Worm (Caenorhabditis elegans) whole organism, late embryonic: ENCODE data around the gene C04E6.13.

Experiments
- C08G9.2 ChIP-seq: sonication (generic microtip); optimal IDR thresholded peaks from 2 replicates; lab custom pipeline; 2016; ENCODE audit warnings: mild to moderate bottlenecking, missing genetic modification characterization, moderate library complexity, missing compliant biosample characterization
- C38D4.7 ChIP-seq: fragments of 200-800 bp; sonication (Bioruptor generic); optimal IDR thresholded peaks from 2 replicates; lab custom pipeline; 2018; ENCODE audit warnings: mild to moderate bottlenecking, missing genetic modification characterization, moderate library complexity, missing compliant biosample characterization
- K09A11.1 ChIP-seq: sonication (generic microtip); optimal IDR thresholded peaks from 2 replicates; lab custom pipeline; 2017; ENCODE audit warnings: antibody characterized with exemption, mild to moderate bottlenecking, missing genetic modification characterization, missing compliant biosample characterization; ENCODE audit not compliant: insufficient read depth
- T23F11.4 ChIP-seq: fragments of 200-800 bp; sonication (Bioruptor generic); optimal IDR thresholded peaks from 2 replicates; lab custom pipeline; 2018; ENCODE audit warnings: mild to moderate bottlenecking, missing genetic modification characterization, missing compliant biosample characterization
- Y22D7AL.16 ChIP-seq: sonication (generic microtip); optimal IDR thresholded peaks from 2 replicates; lab custom pipeline; 2016; ENCODE audit warnings: missing genetic modification characterization, missing compliant biosample characterization
- ama-1 ChIP-seq: fragments of 150-350 bp; optimal IDR thresholded peaks from 2 replicates; lab custom pipeline; 2014
- ceh-14 ChIP-seq: sonication (generic microtip); optimal IDR thresholded peaks from 2 replicates; lab custom pipeline; 2016; ENCODE audit warnings: missing genotype, missing genetic modification characterization, missing compliant biosample characterization
- ceh-2 ChIP-seq: sonication (generic microtip); optimal IDR thresholded peaks from 2 replicates; lab custom pipeline; 2016; ENCODE audit warnings: missing genotype, missing genetic modification characterization, missing compliant biosample characterization
- ceh-22 ChIP-seq: sonication (generic microtip); optimal IDR thresholded peaks from 2 replicates; lab custom pipeline; 2017; ENCODE audit warnings: missing biosample characterization, missing genetic modification characterization
- ceh-24 ChIP-seq: sonication (generic microtip); optimal IDR thresholded peaks from 2 replicates; lab custom pipeline; 2016; ENCODE audit warnings: mild to moderate bottlenecking, missing genetic modification characterization, missing compliant biosample characterization
- ceh-30 ChIP-seq: fragments of 150-350 bp; optimal IDR thresholded peaks from 2 replicates; lab custom pipeline; 2014; ENCODE audit warnings: missing biosample characterization, missing genetic modification characterization
- ceh-48 ChIP-seq: sonication (generic microtip); optimal IDR thresholded peaks from 2 replicates; lab custom pipeline; 2016; ENCODE audit warnings: missing genetic modification characterization, inconsistent platforms, missing compliant biosample characterization
- che-1 ChIP-seq: sonication (generic microtip); optimal IDR thresholded peaks from 2 replicates; lab custom pipeline; 2016; ENCODE audit warnings: mild to moderate bottlenecking, missing genetic modification characterization, missing compliant biosample characterization
- dmd-4 ChIP-seq: sonication (generic microtip); optimal IDR thresholded peaks from 2 replicates; lab custom pipeline; 2016; ENCODE audit warnings: borderline replicate concordance, missing genetic modification characterization, missing compliant biosample characterization
- dve-1 ChIP-seq: sonication (generic microtip); optimal IDR thresholded peaks from 2 replicates; lab custom pipeline; 2017; ENCODE audit warnings: antibody characterized with exemption, mild to moderate bottlenecking, missing genetic modification characterization, missing compliant biosample characterization
- elt-2 ChIP-seq: sonication (generic microtip); optimal IDR thresholded peaks from 2 replicates; lab custom pipeline; 2016; ENCODE audit warnings: missing genetic modification reagents, missing genetic modification characterization, missing compliant biosample characterization
- elt-4 ChIP-seq: sonication (generic microtip); optimal IDR thresholded peaks from 2 replicates; lab custom pipeline; 2016; ENCODE audit warnings: missing genetic modification characterization, missing compliant biosample characterization
- ets-4 ChIP-seq: sonication (generic microtip); optimal IDR thresholded peaks from 2 replicates; lab custom pipeline; 2016; ENCODE audit warnings: missing genetic modification characterization, missing compliant biosample characterization
- fkh-6 ChIP-seq: sonication (generic microtip); optimal IDR thresholded peaks from 2 replicates; lab custom pipeline; 2016; ENCODE audit warnings: missing genetic modification characterization, missing compliant biosample characterization
- hlh-13 ChIP-seq: fragments of 200-800 bp; sonication (Bioruptor generic); optimal IDR thresholded peaks from 2 replicates; lab custom pipeline; 2018; ENCODE audit warnings: mild to moderate bottlenecking, missing genetic modification characterization, missing compliant biosample characterization
- hlh-30 ChIP-seq: sonication (generic microtip); optimal IDR thresholded peaks from 2 replicates; lab custom pipeline; 2017; ENCODE audit warnings: antibody characterized with exemption, missing genetic modification characterization, missing compliant biosample characterization; ENCODE audit not compliant: insufficient read depth
- hlh-8 ChIP-seq: sonication (generic microtip); optimal IDR thresholded peaks from 2 replicates; lab custom pipeline; 2016; ENCODE audit warnings: missing genotype, missing genetic modification characterization, missing compliant biosample characterization
- nfya-1 ChIP-seq: sonication (generic microtip); optimal IDR thresholded peaks from 2 replicates; lab custom pipeline; 2017; ENCODE audit warnings: missing genetic modification characterization, mild to moderate bottlenecking, missing compliant biosample characterization, antibody characterized with exemption, moderate library complexity
- odd-2 ChIP-seq: sonication (generic microtip); optimal IDR thresholded peaks from 2 replicates; lab custom pipeline; 2017; ENCODE audit warnings: antibody characterized with exemption, mild to moderate bottlenecking, missing genetic modification characterization, missing compliant biosample characterization
- pax-1 ChIP-seq: fragments of 150-350 bp; optimal IDR thresholded peaks from 2 replicates; lab custom pipeline; 2014; ENCODE audit warnings: missing biosample characterization, missing genetic modification characterization
- pha-4 ChIP-seq: fragments of 150-350 bp; optimal IDR thresholded peaks from 2 replicates; lab custom pipeline; 2018; ENCODE audit warnings: missing biosample characterization, missing genetic modification reagents, missing genetic modification characterization
- pqm-1 ChIP-seq: sonication (generic microtip); optimal IDR thresholded peaks from 2 replicates; lab custom pipeline; 2016; ENCODE audit warnings: missing genetic modification characterization, missing compliant biosample characterization
- ref-2 ChIP-seq: sonication (generic microtip); optimal IDR thresholded peaks from 2 replicates; lab custom pipeline; 2016; ENCODE audit warnings: missing genetic modification characterization, missing compliant biosample characterization
- sox-2 ChIP-seq: fragments of 200-800 bp; sonication (Bioruptor generic); IDR thresholded peaks from 2 replicates; pipeline ENCODE4 v1.3.6; 2022; ENCODE audit warnings: missing genetic modification reagents, missing genetic modification characterization, missing compliant biosample characterization
- sox-4 ChIP-seq: sonication (generic microtip); optimal IDR thresholded peaks from 2 replicates; lab custom pipeline; 2017; ENCODE audit warnings: mild to moderate bottlenecking, missing genetic modification characterization, inconsistent platforms, missing compliant biosample characterization
- syd-9 ChIP-seq: sonication (generic microtip); optimal IDR thresholded peaks from 2 replicates; lab custom pipeline; 2016; ENCODE audit warnings: mild to moderate bottlenecking, missing genetic modification characterization, moderate library complexity, missing compliant biosample characterization
- tbx-2 ChIP-seq: sonication (generic microtip); optimal IDR thresholded peaks from 2 replicates; lab custom pipeline; 2016; ENCODE audit warnings: missing genetic modification characterization, missing compliant biosample characterization
- ttx-3 ChIP-seq: sonication (generic microtip); optimal IDR thresholded peaks from 2 replicates; lab custom pipeline; 2016; ENCODE audit warnings: missing genetic modification reagents, missing genetic modification characterization, missing compliant biosample characterization
- unc-42 ChIP-seq: sonication (generic microtip); optimal IDR thresholded peaks from 2 replicates; lab custom pipeline; 2016; ENCODE audit warnings: missing genotype, missing genetic modification characterization, missing compliant biosample characterization
- unc-55 ChIP-seq: sonication (generic microtip); optimal IDR thresholded peaks from 2 replicates; lab custom pipeline; 2017; ENCODE audit warnings: missing biosample characterization, missing genetic modification reagents, missing genetic modification characterization
- unc-86 ChIP-seq: sonication (generic microtip); optimal IDR thresholded peaks from 2 replicates; lab custom pipeline; 2016; ENCODE audit warnings: missing genetic modification characterization, missing compliant biosample characterization
- zip-5 ChIP-seq: sonication (generic microtip); optimal IDR thresholded peaks from 2 replicates; lab custom pipeline; 2016; ENCODE audit warnings: missing genetic modification characterization, missing compliant biosample characterization
- ztf-16 ChIP-seq: sonication (generic microtip); optimal IDR thresholded peaks from 2 replicates; lab custom pipeline; 2017; ENCODE audit warnings: missing genetic modification characterization, missing compliant biosample characterization

C04E6.13 gene

DNA sequence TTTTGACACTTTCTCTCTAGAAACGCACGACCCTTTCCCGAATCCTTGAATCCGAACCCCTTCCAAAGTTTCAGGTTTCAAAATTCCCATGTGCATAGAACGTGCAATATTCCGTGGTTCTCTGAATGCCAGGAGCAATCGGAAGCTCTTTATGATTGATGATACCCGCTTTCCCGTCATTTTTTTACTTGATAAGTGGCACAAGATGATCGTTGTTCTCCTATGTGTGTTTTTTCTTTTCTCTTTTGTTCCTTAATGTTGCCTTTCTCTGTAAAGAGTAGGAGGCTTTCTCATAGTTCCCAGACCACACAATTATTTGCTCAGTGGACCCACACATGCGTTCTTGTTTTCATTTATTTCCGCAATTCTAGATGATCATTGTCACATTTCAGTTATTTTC lies 23.7 kb upstream of the C04E6.13 start:
- TF ChIP-seq pha-4 (tag; lab: Kevin White, UChicago) (no peak), ceh-24 (tag; lab: Kevin White, UChicago) (no peak), fkh-6 (no peak), odd-2 (tag; lab: Kevin White, UChicago) (no peak), unc-42 (no peak), ceh-22 (tag; lab: Kevin White, UChicago) (no peak)

DNA sequence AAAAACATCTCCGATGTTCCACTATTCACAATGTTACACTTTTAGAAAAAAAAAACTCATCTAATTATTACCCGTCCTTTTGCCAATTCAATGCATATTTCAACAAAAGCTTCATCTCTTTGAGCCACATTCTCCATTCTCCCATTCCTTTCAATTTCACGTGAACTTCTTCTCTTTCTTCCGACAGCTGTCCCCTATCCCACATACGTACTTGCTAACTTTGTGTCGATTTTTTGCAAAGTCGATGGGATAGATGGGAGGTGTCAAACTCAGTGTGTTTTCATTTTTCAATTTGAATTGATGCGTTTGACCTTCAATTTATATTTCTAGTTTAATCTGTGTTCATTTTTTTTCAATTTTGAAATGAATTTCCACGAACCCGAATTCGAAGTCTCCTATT lies 21.3 kb upstream of the C04E6.13 start:
- TF ChIP-seq nfya-1 (tag; lab: Kevin White, UChicago) = no peak
- no peak for TF ChIP-seq unc-86 (tag; lab: Kevin White, UChicago)
- TF ChIP-seq hlh-30 = no peak
- TF ChIP-seq ceh-24 (tag; lab: Kevin White, UChicago) = no peak
- no peak for TF ChIP-seq ets-4 (tag; lab: Kevin White, UChicago)
- no peak for TF ChIP-seq syd-9
- TF ChIP-seq zip-5 (tag; lab: Kevin White, UChicago) = no peak
- no peak for TF ChIP-seq ceh-30 (tag; lab: Kevin White, UChicago)
- no peak for TF ChIP-seq elt-4
- TF ChIP-seq K09A11.1 (tag; lab: Kevin White, UChicago) = no peak

DNA sequence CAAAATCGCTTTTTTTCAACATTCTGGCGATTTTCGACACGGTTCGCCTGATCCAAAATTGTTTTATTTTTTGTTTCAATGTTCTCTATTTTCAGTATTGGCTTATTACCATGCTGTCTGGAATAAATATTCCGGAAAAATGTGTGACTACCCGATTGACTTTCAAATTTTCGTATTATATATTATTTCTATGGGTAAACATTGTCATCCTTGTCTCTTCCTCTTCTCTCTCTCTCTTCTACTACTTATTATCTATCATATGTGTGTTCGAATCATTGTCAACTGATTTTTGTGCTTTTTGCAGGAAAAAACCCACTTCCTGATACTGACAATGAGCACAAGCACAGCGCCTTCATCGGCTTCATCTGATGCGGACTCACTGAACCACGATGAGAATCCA lies 19.5 kb upstream of the C04E6.13 start, which contains the start of gene C04E6.7:
Gene C04E6.7 (plus strand): TSS at position 301 of the 400 bp plus-strand sequence.
- TF ChIP-seq che-1 (tag; lab: Kevin White, UChicago) (no peak), Y22D7AL.16 (tag; lab: Kevin White, UChicago) (no peak), ceh-2 (tag; lab: Kevin White, UChicago) (no peak), ref-2 (no peak), tbx-2 (tag; lab: Kevin White, UChicago) (no peak)

DNA sequence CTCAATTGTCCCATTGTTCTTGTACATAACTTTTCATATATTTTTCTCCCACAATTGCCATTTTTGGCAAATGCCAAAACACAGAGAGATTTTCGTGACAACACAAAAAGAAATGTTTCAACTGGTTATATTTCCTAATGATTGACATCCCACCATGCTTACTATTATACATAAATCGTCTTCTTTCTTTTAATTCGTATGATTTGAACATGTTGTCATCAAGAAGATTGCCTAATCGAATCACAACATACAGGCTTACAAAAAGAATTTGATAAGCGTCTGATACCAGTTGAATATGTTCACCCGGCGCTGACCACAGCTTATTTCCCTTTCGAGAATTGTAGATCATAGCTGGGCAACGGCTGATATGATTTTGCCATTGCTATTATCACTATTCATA lies 17.5 kb upstream of the C04E6.13 start, which contains the start of gene grd-9:
Gene grd-9 (plus strand): TSS at position 301 of the 400 bp plus-strand sequence.
- no peak for TF ChIP-seq elt-4
- no peak for TF ChIP-seq ceh-24 (tag; lab: Kevin White, UChicago)
- TF ChIP-seq ttx-3 (tag; lab: Kevin White, UChicago) = no peak
- TF ChIP-seq C08G9.2 = no peak
- no peak for TF ChIP-seq elt-2
- no peak for TF ChIP-seq ceh-48 (tag; lab: Kevin White, UChicago)
- TF ChIP-seq C38D4.7 = no peak
- TF ChIP-seq ama-1 (lab: Kevin White, UChicago) = no peak
- no peak for TF ChIP-seq che-1 (tag; lab: Kevin White, UChicago)
- no peak for TF ChIP-seq pqm-1
- no peak for TF ChIP-seq T23F11.4 (GFP tag; lab: Kevin White, UChicago)
- TF ChIP-seq ref-2 = no peak
- no peak for TF ChIP-seq nfya-1 (tag; lab: Kevin White, UChicago)

DNA sequence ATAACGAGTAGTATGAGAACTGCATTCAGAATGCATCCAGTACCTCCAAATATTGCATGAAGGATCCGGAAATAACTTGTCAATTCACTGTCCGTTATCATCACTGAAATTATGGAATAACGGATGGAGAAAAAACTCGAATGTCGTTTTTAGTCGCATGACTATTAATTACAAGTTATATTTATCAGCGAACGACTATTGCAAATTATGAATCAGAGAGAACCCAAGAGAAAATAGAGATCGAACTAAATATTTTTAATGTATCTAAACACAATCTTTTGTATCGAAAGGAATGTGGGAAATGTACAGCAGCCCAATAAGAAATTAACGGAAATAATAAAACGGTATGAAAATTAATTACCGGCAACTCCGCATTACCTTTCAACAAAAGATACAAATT lies 12.6 kb upstream of the C04E6.13 start, which contains the start of gene srd-16:
Gene srd-16 (minus strand): TSS at position 101 of the 400 bp plus-strand sequence.
- TF ChIP-seq hlh-13 (GFP tag; lab: Kevin White, UChicago) = no peak

- TF ChIP-seq dmd-4 (tag; lab: Kevin White, UChicago) (no peak), ztf-16 (tag; lab: Kevin White, UChicago) (no peak), ceh-14 (tag; lab: Kevin White, UChicago) (no peak), ref-2 (no peak), ceh-24 (tag; lab: Kevin White, UChicago) (no peak), unc-86 (tag; lab: Kevin White, UChicago) (no peak), T23F11.4 (GFP tag; lab: Kevin White, UChicago) (no peak), sox-4 (tag; lab: Kevin White, UChicago) (no peak), sox-2 (GFP tag; lab: Robert Waterston, UW) (no peak), hlh-30 (no peak), dve-1 (no peak), unc-55 (GFP tag; lab: Kevin White, UChicago) (no peak), hlh-8 (tag; lab: Kevin White, UChicago) (no peak), C08G9.2 (no peak), pax-1 (tag; lab: Kevin White, UChicago) (no peak)
Measured at ce11 chrV:5901833-5902232, 10.7 kb upstream of the C04E6.13 start, which contains the start of gene C04E6.5. Gene C04E6.5, plus strand, starts transcription at chrV:5902133.
